Fruit fly (Drosophila melanogaster): ENCODE results near the gene Dysb.

- no peak for TF ChIP-seq CG8478 (optimal IDR thresholded peaks at IDR 0.05)
- peak; percentile 27 to 59 for TF ChIP-seq CTCF (optimal IDR thresholded peaks at IDR 0.05)
These were observed 24.4 kb downstream of the Dysb start, which contains the start of gene NijB for dm6 chr3L:18891986-18892385.
